Fruit fly (Drosophila melanogaster): ENCODE results near the gene CCKLR-17D1.

DNA sequence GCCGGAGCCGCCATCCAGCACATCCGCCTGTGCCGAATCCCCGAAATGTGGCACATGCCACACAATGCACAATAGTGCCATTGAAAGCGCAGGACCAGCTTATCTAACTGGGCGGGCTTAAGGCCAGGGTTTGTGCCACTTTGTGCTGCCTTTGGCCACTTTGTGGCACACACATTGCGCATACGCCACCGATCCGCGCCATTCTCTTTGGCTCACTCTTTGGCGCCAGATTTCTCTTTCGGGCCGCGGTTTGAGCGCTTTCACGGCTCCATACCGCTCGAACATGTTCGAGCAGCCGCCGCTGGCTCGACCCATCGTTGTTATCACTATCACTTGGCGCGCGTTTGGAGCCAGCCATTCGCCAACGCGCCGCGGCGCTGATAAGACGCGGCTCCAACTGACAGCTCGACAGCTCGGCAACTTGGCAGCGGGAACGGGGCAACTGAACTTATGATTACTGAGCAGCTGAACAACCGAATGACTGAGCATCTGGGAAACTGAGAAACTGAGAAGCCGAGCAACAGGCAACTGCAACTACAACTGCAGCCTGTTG, 60.6 kb downstream of the CCKLR-17D1 start:
- no peak for TF ChIP-seq Clk (GFP tag; optimal IDR thresholded peaks at IDR 0.05)
- no peak for TF ChIP-seq pad (GFP tag; optimal IDR thresholded peaks at IDR 0.05)
- TF ChIP-seq tj (GFP tag; optimal IDR thresholded peaks at IDR 0.05) = no peak
- no peak for TF ChIP-seq toe (GFP tag; optimal IDR thresholded peaks at IDR 0.05)
- TF ChIP-seq kay (GFP tag; ENCODE audit: borderline replicate concordance) = no peak
- no peak for TF ChIP-seq CG33017 (tag; optimal IDR thresholded peaks at IDR 0.05)
- no peak for TF ChIP-seq Mnt (GFP tag; optimal IDR thresholded peaks at IDR 0.05)

Data from whole organism, adult.